Worm (Caenorhabditis elegans): ENCODE measurements around the gene F43C11.7.

Gene F43C11.7

DNA sequence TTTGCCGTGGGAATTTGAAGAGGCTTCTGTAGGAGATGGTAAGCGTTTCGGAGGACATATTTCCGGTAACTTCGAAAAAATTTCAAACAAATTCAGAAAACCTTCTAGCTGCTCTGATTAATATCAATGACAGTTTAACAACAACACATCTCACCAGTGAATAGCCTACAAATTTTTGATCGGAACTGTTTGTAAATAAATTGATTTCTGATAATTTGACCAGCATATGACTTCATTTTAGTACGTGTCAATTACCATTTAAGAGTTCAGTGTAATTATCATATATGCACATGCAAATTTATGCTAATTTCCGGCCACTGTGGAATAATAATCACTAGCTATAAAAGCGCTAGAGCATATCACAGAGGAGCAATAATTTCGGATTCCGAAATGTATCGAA, 10.7 kb upstream of the F43C11.7 start, which contains the start of gene ZK1240.11:
ZK1240.11 (plus strand) TSS at position 301 of the 400 bp plus-strand sequence.
- TF ChIP-seq unc-62 (GFP tag; optimal IDR thresholded peaks at IDR 0.05): no peak

DNA sequence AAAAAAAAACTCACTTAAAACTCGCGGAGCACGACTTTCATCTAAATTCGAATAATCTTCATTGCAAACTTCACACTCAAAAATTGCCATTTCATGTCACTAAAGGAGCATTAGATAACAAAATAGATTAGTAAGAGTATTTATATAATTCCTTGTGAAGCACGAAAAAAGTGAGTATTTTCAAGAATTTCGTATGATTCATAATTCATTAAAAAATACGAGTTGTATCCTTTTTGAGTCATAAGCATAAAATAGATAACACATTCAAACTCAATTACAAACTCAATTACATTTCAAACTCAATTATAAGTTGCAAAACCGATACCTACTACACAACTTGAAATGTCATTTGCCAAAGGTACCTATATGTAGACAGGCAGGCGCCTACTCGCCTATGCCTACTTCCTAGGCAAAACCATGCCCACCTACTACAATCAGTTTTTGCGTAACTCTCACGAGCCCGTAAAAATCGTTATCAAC, 6.7 kb upstream of the F43C11.7 start, which contains the start of the genes ZK1240.8 and ZK1240.1:
ZK1240.8 (minus strand) TSS at position 101 of the 480 bp plus-strand sequence.
ZK1240.1 (plus strand) TSS at position 430 of the 480 bp plus-strand sequence.
- no peak for TF ChIP-seq unc-62 (GFP tag; optimal IDR thresholded peaks at IDR 0.05)

DNA sequence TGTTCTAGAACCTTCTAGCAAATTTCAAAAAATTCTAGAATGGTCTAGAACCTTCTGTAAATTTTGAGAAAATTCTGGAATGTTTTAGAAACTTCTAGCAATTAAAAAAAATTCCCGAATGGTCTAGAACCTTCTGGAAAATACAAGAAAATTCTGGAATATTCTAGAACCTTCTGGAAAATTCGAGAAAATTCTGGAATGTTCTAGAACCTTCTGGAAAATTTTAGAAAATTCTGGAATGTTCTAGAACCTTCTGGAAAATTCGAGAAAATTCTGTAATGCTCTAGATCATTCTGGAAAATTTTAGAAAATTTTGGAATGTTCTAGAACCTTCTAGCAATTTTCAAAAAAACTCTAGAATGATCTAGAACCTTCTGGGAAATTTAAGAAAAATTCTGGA, 5.2 kb upstream of the F43C11.7 start:
- no peak for TF ChIP-seq unc-62 (GFP tag; optimal IDR thresholded peaks at IDR 0.05)

DNA sequence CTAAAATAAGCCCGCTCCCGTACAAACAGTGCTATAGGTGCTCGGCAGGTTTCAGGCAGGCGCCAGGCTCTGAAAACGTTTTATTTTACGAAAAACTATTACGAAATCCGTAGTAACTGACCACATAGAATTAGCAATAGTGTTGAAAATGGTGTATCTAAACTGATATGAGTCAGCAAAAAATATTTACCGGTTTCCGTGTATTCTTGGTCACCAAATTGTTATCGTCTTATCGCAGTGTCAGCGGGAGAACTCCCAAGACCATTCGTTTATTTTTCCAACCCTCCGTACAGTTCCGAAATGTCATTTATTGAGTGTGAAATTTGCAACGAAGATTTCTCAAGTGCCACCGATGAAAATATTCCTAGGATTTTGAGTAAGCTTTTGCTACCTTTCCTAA, 3.5 kb upstream of the F43C11.7 start, which contains the start of gene F43C11.8:
F43C11.8 (plus strand) TSS at position 301 of the 400 bp plus-strand sequence.
- TF ChIP-seq unc-62 (GFP tag; optimal IDR thresholded peaks at IDR 0.05): no peak

DNA sequence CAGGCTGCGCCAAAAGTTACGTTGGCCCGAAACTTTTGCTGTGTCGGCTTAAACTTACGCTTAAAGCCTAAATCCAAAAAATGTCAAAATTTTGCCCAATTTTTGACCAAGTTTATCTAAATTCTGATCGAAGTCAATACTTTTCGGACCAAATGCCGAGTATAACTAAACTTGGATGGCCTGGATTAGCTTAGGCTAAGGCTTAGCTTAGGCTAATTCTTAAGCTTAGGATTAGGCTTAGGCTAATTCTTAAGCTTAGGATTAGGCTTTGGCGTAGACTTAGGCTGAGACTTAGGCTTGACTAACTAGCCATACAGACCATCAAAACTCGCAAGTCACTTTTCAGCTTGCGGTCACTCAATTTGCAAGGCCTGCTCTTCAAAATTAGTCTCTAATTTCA, 480 bp downstream of the F43C11.7 start:
- TF ChIP-seq unc-62 (GFP tag; optimal IDR thresholded peaks at IDR 0.05): no peak

- no peak for TF ChIP-seq unc-62 (GFP tag; optimal IDR thresholded peaks at IDR 0.05)
Observed at ce11 chrII:2340974-2341373, 5.3 kb downstream of the F43C11.7 start.

ce11 chrII:2341515-2341914, 5.8 kb downstream of the F43C11.7 start, which contains the start of gene enri-1:
enri-1 (minus strand) TSS chrII:2341615.
- no peak for TF ChIP-seq unc-62 (GFP tag; optimal IDR thresholded peaks at IDR 0.05)

- no peak for TF ChIP-seq unc-62 (GFP tag; optimal IDR thresholded peaks at IDR 0.05)
Observed at ce11 chrII:2342004-2342479, 6.3 kb downstream of the F43C11.7 start, which contains the start of gene F43C11.6. F43C11.6 (plus strand) TSS chrII:2342429.

DNA sequence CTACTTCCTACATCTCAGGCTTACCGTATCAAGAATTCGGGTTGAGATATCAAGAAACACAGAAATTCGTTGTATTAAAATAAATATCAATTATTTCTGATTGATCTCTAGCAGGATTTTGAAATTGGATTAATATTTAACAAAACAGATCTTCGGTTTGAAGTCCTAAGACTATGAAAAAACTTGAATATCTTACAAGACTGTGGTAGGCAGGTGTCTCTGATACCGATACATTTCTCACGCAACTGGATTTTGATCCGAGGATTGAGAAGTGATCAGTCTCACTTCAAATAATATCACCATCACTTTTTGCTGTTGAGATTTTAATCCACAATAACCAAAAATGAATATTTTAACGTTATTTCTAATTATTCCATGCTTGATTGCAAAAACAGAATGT, 11.0 kb downstream of the F43C11.7 start, which contains the start of gene F43C11.4:
F43C11.4 (plus strand) TSS at position 301 of the 400 bp plus-strand sequence.
- TF ChIP-seq unc-62 (GFP tag; optimal IDR thresholded peaks at IDR 0.05): no peak

DNA sequence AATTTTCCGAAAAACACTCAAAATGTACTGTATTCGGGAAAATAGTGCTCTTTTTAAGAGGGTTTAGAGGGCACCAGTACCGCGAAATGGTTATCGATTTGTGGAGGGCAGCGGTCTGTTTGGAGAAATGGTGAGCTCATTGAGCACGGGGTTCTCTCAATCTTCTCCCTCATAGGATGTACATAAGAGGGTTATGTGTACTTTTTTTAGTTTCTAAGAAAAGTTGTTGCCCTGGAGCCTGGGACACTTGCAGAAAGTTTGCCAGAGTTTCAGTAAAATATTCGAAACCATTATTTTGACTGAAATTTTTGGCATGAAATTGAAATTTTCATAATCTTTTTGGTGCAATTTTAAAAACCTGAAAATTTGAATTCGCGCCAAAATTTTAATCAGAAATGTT, 16.8 kb downstream of the F43C11.7 start, which contains the start of gene F43C11.10:
F43C11.10 (minus strand) TSS at position 101 of the 400 bp plus-strand sequence.
- no peak for TF ChIP-seq unc-62 (GFP tag; optimal IDR thresholded peaks at IDR 0.05)

ce11 chrII:2353012-2353411, 17.3 kb downstream of the F43C11.7 start, which contains the start of gene F43C11.3:
F43C11.3 (plus strand) TSS chrII:2353312.
- no peak for TF ChIP-seq unc-62 (GFP tag; optimal IDR thresholded peaks at IDR 0.05)

DNA sequence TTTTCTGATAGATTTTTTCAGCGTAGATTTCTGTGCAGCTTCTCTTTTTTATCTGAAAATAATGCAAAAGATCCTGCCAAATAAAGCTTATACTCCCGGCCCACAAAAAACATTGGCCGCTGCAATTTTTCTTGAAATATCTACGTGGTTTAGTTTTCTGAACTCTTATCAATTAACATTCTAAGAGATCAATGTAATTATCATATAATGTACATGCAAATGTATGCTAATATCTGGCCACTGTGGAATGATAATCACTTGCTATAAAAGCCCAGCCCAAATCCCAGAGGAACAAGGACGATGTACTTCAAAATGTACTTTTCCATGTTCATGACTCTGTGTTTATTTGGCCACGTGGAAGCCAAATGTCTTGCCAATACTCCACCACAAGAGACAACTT, 18.8 kb downstream of the F43C11.7 start, which contains the start of gene F43C11.2:
F43C11.2 (plus strand) TSS at position 301 of the 400 bp plus-strand sequence.
- TF ChIP-seq unc-62 (GFP tag; optimal IDR thresholded peaks at IDR 0.05): no peak

ce11 chrII:2356795-2357194, 21.1 kb downstream of the F43C11.7 start, which contains the start of gene F43C11.1:
F43C11.1 (plus strand) TSS chrII:2357095.
- TF ChIP-seq unc-62 (GFP tag; optimal IDR thresholded peaks at IDR 0.05): no peak

ce11 chrII:2359965-2360364, 24.3 kb downstream of the F43C11.7 start, which contains the start of gene F43C11.16:
F43C11.16 (minus strand) TSS chrII:2360065.
- no peak for TF ChIP-seq unc-62 (GFP tag; optimal IDR thresholded peaks at IDR 0.05)

- no peak for TF ChIP-seq unc-62 (GFP tag; optimal IDR thresholded peaks at IDR 0.05)
Observed at ce11 chrII:2363673-2364072, 28.0 kb downstream of the F43C11.7 start, which contains the start of gene F43C11.11. F43C11.11 (minus strand) TSS chrII:2363773.

DNA sequence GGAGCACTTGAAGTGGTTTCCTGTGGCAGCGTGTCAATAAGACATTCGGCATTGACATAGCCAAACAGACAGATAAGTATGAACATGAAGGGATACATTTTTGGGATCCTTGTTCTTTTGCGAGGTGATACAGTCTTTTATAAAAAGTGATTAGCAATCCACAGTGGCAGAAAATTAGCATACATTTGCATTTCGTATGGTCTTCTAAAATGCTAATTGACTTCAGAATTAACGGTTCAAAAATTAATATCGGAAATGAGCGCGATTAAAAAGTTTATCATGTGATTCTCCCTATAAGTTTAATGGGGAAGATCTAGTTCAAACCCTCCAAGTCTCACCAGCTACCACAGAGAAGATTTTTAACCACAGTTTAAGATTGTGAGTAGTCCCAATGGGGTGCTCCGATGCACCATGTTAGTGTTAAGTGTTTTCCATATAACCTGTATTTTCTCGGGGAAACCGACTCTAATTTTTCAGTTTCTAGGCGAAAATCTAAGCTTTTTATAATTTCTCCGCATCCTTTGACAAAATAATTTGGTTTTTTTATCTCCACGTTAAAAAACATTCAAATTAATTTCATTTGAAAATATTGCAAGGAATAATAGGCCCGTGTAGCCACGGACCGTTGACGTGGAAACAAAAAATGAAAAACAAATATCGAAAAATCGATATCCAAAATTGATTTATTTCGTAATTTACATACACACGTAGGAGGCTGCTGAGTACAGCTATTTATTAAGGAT, 31.1 kb downstream of the F43C11.7 start, which contains the start of the genes F43C11.12 and F16G10.5:
F43C11.12 (minus strand) TSS at position 101 of the 743 bp plus-strand sequence.
F16G10.5 (plus strand) TSS at position 693 of the 743 bp plus-strand sequence.
- no peak for TF ChIP-seq unc-62 (GFP tag; optimal IDR thresholded peaks at IDR 0.05)

Data from whole organism, dauer.